Fruit fly (Drosophila melanogaster): ENCODE results near the gene CG13288.
A peak's percentile ranks its signal among the peaks of the same experiment; 100 is the strongest.

Gene CG13288

dm6 chr3L:5926015-5926988 is 19.1 kb downstream of the CG13288 start (continued):
- TF ChIP-seq CG1602 (GFP tag; optimal IDR thresholded peaks at IDR 0.05) (peak; percentile 30), CG14965 (GFP tag; optimal IDR thresholded peaks at IDR 0.05; ENCODE audit: borderline replicate concordance) (no peak), Nf-YB (GFP tag; optimal IDR thresholded peaks at IDR 0.05) (peak; percentile 17), Usf (GFP tag; optimal IDR thresholded peaks at IDR 0.05) (no peak), Rx (GFP tag; IDR thresholded peaks at IDR 0.05) (no peak; the same call in 1 of the 2 replicates), CG12071 (GFP tag; optimal IDR thresholded peaks at IDR 0.05) (no peak), Hr39 (optimal IDR thresholded peaks at IDR 0.05) (no peak), E2f1 (GFP tag; IDR thresholded peaks at IDR 0.05) (no peak), CG10565 (GFP tag; optimal IDR thresholded peaks at IDR 0.05) (no peak), slou (GFP tag; optimal IDR thresholded peaks at IDR 0.05) (no peak), Stat92E (GFP tag; optimal IDR thresholded peaks at IDR 0.05) (no peak), zfh1 (GFP tag; IDR thresholded peaks at IDR 0.05) (no peak), HLH54F (GFP tag; optimal IDR thresholded peaks at IDR 0.05) (peak; percentile 21), CG8388 (GFP tag; optimal IDR thresholded peaks at IDR 0.05) (peak; percentile 69), CG4820 (GFP tag; optimal IDR thresholded peaks at IDR 0.05) (no peak), Doc3 (GFP tag; IDR thresholded peaks at IDR 0.05; ENCODE audit: partially characterized antibody) (no peak), lbe (GFP tag; optimal IDR thresholded peaks at IDR 0.05) (no peak), CG9727 (GFP tag; optimal IDR thresholded peaks at IDR 0.05) (peak; percentile 47), CG2129 (GFP tag; IDR thresholded peaks at IDR 0.05; ENCODE audit: partially characterized antibody) (no peak), tio (GFP tag; optimal IDR thresholded peaks at IDR 0.05) (no peak), CG3726 (GFP tag; IDR thresholded peaks at IDR 0.05) (no peak), Dll (GFP tag; IDR thresholded peaks at IDR 0.05; ENCODE audit: partially characterized antibody) (0 out of 4 replicates have a peak, but pooled peaks have one; percentile 26), Asciz (GFP tag; optimal IDR thresholded peaks at IDR 0.05) (no peak), ash1 (GFP tag; optimal IDR thresholded peaks at IDR 0.05) (no peak), CG32532 (GFP tag; IDR thresholded peaks at IDR 0.05) (no peak), Chrac-16 (GFP tag; optimal IDR thresholded peaks at IDR 0.05) (peak; percentile 18), Doc2 (GFP tag; IDR thresholded peaks at IDR 0.05) (no peak), CG15269 (tag; optimal IDR thresholded peaks at IDR 0.05) (peak; percentile 62), insv (GFP tag; optimal IDR thresholded peaks at IDR 0.05) (no peak), oc (tag; optimal IDR thresholded peaks at IDR 0.05) (no peak), CG15073 (GFP tag; optimal IDR thresholded peaks at IDR 0.05) (no peak), CG18599 (GFP tag; optimal IDR thresholded peaks at IDR 0.05) (no peak), CG43689 (GFP tag; IDR thresholded peaks at IDR 0.05) (0 out of 2 replicates have a peak, but pooled peaks have one; percentile 30), CG6254 (GFP tag; optimal IDR thresholded peaks at IDR 0.05) (no peak), slbo (GFP tag; IDR thresholded peaks at IDR 0.05) (peak; percentile 54), MBD-R2 (GFP tag; IDR thresholded peaks at IDR 0.05) (peak; percentile 11; the same call in 1 of the 2 replicates), salm (tag; optimal IDR thresholded peaks at IDR 0.05) (peak; percentile 36), Xrp1 (GFP tag; IDR thresholded peaks at IDR 0.05) (peak; percentile 59; the same call in 1 of the 2 replicates), usp (GFP tag; optimal IDR thresholded peaks at IDR 0.05) (no peak), ara (GFP tag; IDR thresholded peaks at IDR 0.05) (0 out of 2 replicates have a peak, but pooled peaks have one; percentile 28), inv (GFP tag; IDR thresholded peaks at IDR 0.05; ENCODE audit: partially characterized antibody) (no peak), CG16815 (GFP tag; optimal IDR thresholded peaks at IDR 0.05) (no peak), aop (GFP tag; IDR thresholded peaks at IDR 0.05) (no peak), CG2116 (GFP tag; optimal IDR thresholded peaks at IDR 0.05) (peak; percentile 5), seq (GFP tag; IDR thresholded peaks at IDR 0.05) (0 out of 2 replicates have a peak, but pooled peaks have one; percentile 38), CG1603 (tag; optimal IDR thresholded peaks at IDR 0.05) (peak; percentile 52), H15 (GFP tag; IDR thresholded peaks at IDR 0.05) (no peak), CG1647 (GFP tag; optimal IDR thresholded peaks at IDR 0.05) (no peak)
